Worm (Caenorhabditis elegans) whole organism, midembryonic: ENCODE results near the gene emc-3.
A peak's percentile ranks its signal among the peaks of the same experiment; 100 is the strongest.

Experiments
- T22C8.4 ChIP-seq: fragments of 200-800 bp; sonication (Bioruptor generic); IDR thresholded peaks from 2 replicates; pipeline ENCODE4 v1.3.6; 2022; ENCODE audit warnings: missing genetic modification characterization, missing compliant biosample characterization
- cog-1 ChIP-seq: sonication (generic microtip); optimal IDR thresholded peaks from 2 replicates; lab custom pipeline; 2016; ENCODE audit warnings: missing genetic modification characterization, missing compliant biosample characterization
- flt-1 ChIP-seq: fragments of 200-800 bp; sonication (Bioruptor generic); IDR thresholded peaks from 2 replicates; pipeline ENCODE4 v1.3.6; 2022; ENCODE audit warnings: missing genetic modification characterization, missing compliant biosample characterization
- klf-2 ChIP-seq: fragments of 200-800 bp; sonication (Bioruptor generic); conservative IDR thresholded peaks from 2 replicates; pipeline ENCODE4 v1.3.6; 2022; ENCODE audit warnings: missing genetic modification reagents, missing genetic modification characterization, missing compliant biosample characterization
- med-1 ChIP-seq: sonication (generic microtip); optimal IDR thresholded peaks from 2 replicates; lab custom pipeline; 2017; ENCODE audit warnings: missing genetic modification characterization, mild to moderate bottlenecking, missing compliant biosample characterization, antibody characterized with exemption, missing genetic modification reagents; ENCODE audit not compliant: insufficient read depth
- ref-1 ChIP-seq: fragments of 200-800 bp; sonication (Bioruptor generic); conservative IDR thresholded peaks from 2 replicates; pipeline ENCODE4 v1.3.6; 2022; ENCODE audit warnings: missing genetic modification reagents, missing genetic modification characterization, missing compliant biosample characterization
- tab-1 ChIP-seq: fragments of 200-800 bp; sonication (Bioruptor generic); IDR thresholded peaks from 2 replicates; pipeline ENCODE4 v1.3.6; 2022; ENCODE audit warnings: missing genetic modification characterization, missing compliant biosample characterization
- ztf-23 ChIP-seq: fragments of 200-800 bp; sonication (Bioruptor generic); IDR thresholded peaks from 2 replicates; pipeline ENCODE4 v1.3.6; 2022; ENCODE audit warnings: missing genetic modification reagents, missing genetic modification characterization, missing compliant biosample characterization
- ztf-29 ChIP-seq: fragments of 200-800 bp; sonication (Bioruptor generic); IDR thresholded peaks from 2 replicates; pipeline ENCODE4 v1.3.6; 2022; ENCODE audit warnings: missing genetic modification reagents, missing genetic modification characterization, missing compliant biosample characterization

emc-3 gene

DNA sequence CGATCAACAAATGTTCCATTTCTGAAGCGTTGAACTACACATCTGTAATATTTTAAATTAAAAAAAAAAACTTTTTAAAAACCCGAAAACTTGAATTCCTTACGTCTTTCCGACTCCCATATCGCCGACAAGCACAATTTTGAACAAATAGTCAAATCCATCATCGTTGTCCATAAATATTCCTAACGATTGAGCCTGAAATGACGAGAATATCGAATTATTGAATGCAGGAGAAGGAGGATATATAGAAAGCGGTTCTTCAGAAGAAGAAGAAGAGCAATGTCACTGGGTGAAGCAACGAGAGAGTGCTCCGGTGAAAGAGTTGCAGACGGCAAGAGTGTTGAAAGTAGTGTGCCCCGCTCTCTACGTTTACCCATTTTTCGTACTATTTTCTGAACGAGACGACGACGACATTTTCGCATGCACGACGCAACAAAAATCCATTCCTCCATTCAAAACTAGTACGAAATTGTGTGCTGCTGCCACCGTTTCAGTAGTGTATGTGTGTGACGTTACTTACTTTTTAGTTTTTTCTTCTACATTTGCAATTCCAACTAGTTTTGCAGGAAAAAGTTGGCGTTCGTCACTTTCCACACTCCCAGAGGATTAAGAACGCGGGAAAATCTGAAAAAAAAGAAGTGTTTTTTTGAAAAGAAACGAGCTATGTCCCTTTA lies 2.2 kb upstream of the emc-3 start, which contains the start of gene rab-19:
rab-19 (minus strand) TSS at position 624 of the 674 bp plus-strand sequence.
- TF ChIP-seq cog-1 (tag; lab: Kevin White, UChicago) (no peak), ztf-29 (GFP tag; lab: Robert Waterston, UW) (no peak), ztf-23 (GFP tag; lab: Robert Waterston, UW) (no peak), flt-1 (GFP tag; lab: Robert Waterston, UW) (no peak), klf-2 (GFP tag; lab: Robert Waterston, UW) (no peak), T22C8.4 (GFP tag; lab: Robert Waterston, UW) (no peak), tab-1 (GFP tag; lab: Robert Waterston, UW) (no peak), med-1 (no peak), ref-1 (GFP tag; lab: Robert Waterston, UW) (no peak)

DNA sequence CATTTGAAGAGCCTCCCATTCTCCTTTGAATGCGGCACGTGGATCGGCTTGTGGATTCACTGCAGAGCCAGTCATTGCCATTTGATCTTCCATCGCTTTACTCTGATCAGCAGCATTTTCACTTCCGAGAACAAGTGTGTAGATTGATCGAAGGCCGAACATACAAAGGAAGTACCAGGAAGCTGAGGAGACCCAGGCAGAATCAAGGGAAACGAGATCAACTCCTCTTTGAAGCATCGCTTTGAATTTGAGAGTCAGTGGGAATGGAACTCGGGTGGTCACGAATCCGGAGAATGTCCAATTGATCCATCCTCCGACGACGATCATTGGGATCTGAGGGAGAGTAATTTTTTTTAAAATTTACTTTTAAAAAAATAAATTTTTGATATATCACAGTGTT lies 1.2 kb downstream of the emc-3 start:
- no peak for TF ChIP-seq med-1
- no peak for TF ChIP-seq ref-1 (GFP tag; lab: Robert Waterston, UW)
- TF ChIP-seq flt-1 (GFP tag; lab: Robert Waterston, UW), result no peak
- no peak for TF ChIP-seq cog-1 (tag; lab: Kevin White, UChicago)
- TF ChIP-seq ztf-29 (GFP tag; lab: Robert Waterston, UW), result no peak
- TF ChIP-seq T22C8.4 (GFP tag; lab: Robert Waterston, UW), result no peak
- no peak for TF ChIP-seq ztf-23 (GFP tag; lab: Robert Waterston, UW)
- no peak for TF ChIP-seq klf-2 (GFP tag; lab: Robert Waterston, UW)
- TF ChIP-seq tab-1 (GFP tag; lab: Robert Waterston, UW), result no peak

DNA sequence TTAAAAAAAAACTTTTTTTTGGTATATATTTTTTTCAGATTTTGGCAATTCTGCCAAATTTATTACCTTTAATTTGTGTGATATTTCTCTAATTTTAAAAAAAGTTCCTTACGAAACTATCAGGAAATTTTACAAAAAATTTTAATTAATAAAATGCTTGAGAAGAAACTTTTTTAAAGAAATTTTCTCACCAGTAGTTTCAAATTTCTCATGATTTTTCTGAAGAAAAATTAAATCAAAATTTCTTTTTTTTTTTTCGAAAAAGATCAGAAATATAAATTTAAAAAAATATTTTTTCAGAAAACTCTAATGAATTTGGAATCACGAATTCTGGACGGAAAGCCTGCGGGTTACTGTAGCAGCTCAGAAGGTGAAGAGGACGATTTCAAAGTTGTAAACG lies 4.0 kb downstream of the emc-3 start, which contains the start of gene mau-8:
mau-8 (plus strand) TSS at position 301 of the 400 bp plus-strand sequence.
- TF ChIP-seq tab-1 (GFP tag; lab: Robert Waterston, UW) (no peak), cog-1 (tag; lab: Kevin White, UChicago) (no peak), ztf-29 (GFP tag; lab: Robert Waterston, UW) (no peak), ztf-23 (GFP tag; lab: Robert Waterston, UW) (no peak), T22C8.4 (GFP tag; lab: Robert Waterston, UW) (no peak), flt-1 (GFP tag; lab: Robert Waterston, UW) (no peak), klf-2 (GFP tag; lab: Robert Waterston, UW) (no peak), med-1 (no peak), ref-1 (GFP tag; lab: Robert Waterston, UW) (no peak)

DNA sequence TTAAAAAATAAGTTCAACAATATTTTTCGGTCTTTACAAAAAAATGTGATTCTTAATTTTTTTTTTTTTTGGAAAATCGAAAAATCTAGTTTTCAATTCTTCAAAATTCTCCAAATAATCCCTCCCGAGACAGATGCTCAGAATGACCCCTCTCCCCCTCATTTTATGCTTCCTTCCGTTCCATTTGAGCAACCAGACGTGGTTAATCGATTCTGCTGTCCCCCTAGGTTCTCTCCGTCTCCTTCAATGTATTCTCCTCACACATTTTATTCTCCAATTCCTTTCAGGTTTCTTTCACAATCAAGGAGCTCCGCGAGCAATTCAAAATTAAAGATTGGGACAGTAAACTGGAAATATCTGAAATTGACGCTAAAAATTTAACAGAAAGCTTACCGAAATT lies 6.8 kb downstream of the emc-3 start:
- TF ChIP-seq T22C8.4 (GFP tag; lab: Robert Waterston, UW) (peak; percentile 55), flt-1 (GFP tag; lab: Robert Waterston, UW) (no peak), tab-1 (GFP tag; lab: Robert Waterston, UW) (no peak), cog-1 (tag; lab: Kevin White, UChicago) (no peak)

DNA sequence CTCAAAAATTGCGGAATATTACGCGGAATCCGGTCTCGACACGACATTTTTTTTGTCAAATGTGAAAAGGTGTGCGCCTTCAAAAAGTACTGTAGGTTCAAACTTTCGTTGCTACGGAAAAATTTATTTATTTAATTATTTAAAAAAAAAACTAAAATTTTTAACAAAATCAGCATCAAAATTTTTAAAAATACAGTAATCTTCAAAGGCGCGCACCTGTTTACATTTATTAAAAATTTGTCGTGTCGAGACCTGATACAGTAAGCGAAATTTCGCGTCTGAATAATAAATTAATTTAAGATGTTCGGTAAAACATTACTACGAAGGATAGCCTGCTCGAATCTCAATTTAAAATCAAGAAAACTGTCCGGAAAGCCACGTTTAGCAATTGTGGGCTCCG lies 10.0 kb downstream of the emc-3 start, which contains the start of gene Y62E10A.6:
Y62E10A.6 (plus strand) TSS at position 301 of the 400 bp plus-strand sequence.
- TF ChIP-seq ref-1 (GFP tag; lab: Robert Waterston, UW) (no peak), tab-1 (GFP tag; lab: Robert Waterston, UW) (no peak), T22C8.4 (GFP tag; lab: Robert Waterston, UW) (no peak), cog-1 (tag; lab: Kevin White, UChicago) (no peak), med-1 (no peak), klf-2 (GFP tag; lab: Robert Waterston, UW) (no peak), flt-1 (GFP tag; lab: Robert Waterston, UW) (no peak), ztf-29 (GFP tag; lab: Robert Waterston, UW) (no peak), ztf-23 (GFP tag; lab: Robert Waterston, UW) (no peak)

DNA sequence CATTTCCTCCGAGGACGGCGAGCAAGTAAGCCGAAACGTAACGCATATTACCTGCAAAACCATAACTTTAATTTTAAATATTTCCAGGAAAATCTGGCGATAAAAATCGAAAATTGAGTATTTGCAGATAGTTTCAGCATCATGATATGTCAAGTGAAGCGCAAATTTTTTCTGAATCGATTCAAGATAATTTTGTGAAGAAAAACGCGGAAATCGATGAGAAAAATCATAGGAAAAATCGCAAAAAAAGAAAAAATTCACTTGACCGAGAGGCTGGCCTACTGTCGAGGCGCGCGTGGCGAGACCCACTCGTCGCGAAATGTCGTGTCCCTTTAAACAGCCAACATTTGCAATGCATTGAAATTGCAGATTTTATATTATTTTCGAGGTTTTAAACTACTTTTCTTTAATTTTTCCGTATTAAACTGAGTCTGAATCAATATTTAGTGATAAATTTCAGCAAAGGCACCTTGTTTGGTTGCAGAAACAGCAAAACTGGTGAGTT lies 11.4 kb downstream of the emc-3 start, which contains the start of the genes rla-2, popl-7 and Y62E10A.24:
rla-2 (minus strand) TSS at position 51 of the 505 bp plus-strand sequence.
popl-7 (plus strand) TSS at position 455 of the 505 bp plus-strand sequence.
Y62E10A.24 (plus strand) TSS at position 476 of the 505 bp plus-strand sequence.
- TF ChIP-seq cog-1 (tag; lab: Kevin White, UChicago) (no peak), ztf-23 (GFP tag; lab: Robert Waterston, UW) (no peak), flt-1 (GFP tag; lab: Robert Waterston, UW) (no peak), tab-1 (GFP tag; lab: Robert Waterston, UW) (no peak), T22C8.4 (GFP tag; lab: Robert Waterston, UW) (no peak), med-1 (no peak), klf-2 (GFP tag; lab: Robert Waterston, UW) (no peak)

DNA sequence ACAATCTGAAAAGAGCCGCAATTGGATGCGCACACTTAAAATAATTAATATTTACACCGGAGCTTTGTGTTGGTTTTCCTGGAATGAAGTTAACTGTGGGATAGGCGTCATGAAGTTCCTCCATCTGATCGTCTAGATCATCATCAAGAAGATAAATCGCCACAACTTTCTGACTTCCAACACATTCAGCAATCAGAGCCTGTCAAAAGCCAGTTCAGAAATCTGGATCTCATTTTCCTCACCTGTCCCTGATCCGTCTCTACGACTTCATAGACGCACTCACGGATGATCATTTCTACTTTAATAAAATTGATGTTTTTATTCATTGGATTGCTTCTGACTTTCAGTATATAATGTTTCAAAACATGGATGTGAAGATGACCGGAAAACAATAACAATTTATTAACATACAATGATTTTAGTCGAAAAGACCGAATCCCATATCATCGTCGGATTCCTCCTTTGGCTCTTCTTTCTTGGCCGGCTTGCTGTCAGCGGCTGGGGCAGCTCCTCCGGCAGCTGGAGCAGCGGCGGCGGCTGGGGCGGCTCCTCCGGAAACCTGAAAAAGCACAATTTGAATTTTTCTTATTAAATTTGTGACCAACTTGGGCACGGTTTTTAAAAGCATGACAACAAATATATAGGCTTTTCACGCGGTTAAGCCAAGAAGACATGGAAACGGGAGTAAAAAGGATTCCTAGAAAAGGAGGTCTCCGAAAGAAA lies 12.4 kb downstream of the emc-3 start, which contains the start of gene agt-1:
agt-1 (minus strand) TSS at position 293 of the 723 bp plus-strand sequence.
- TF ChIP-seq med-1, result no peak

DNA sequence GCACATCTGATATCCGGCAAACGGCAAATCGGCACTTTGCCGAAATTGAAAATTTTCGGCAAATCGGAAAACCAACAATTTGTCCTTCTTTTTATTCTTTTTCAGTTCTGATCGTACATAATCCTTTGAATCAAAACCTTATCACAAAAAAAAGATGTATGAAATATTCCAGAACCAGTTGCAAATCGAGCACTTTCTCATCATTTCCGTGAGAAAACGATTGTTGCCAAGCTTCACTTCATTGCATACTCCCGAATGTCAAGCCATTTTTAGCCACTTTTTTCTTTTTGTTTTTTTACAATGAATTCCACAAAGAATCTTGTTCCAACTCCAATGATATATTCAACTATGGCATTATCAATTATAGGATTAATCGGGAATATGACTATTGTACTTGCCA lies 16.9 kb downstream of the emc-3 start, which contains the start of gene srsx-25:
srsx-25 (plus strand) TSS at position 301 of the 400 bp plus-strand sequence.
- TF ChIP-seq ztf-29 (GFP tag; lab: Robert Waterston, UW) (no peak), ztf-23 (GFP tag; lab: Robert Waterston, UW) (no peak), cog-1 (tag; lab: Kevin White, UChicago) (no peak), flt-1 (GFP tag; lab: Robert Waterston, UW) (no peak), ref-1 (GFP tag; lab: Robert Waterston, UW) (no peak), klf-2 (GFP tag; lab: Robert Waterston, UW) (no peak), med-1 (no peak), tab-1 (GFP tag; lab: Robert Waterston, UW) (no peak), T22C8.4 (GFP tag; lab: Robert Waterston, UW) (no peak)
